Fruit fly (Drosophila melanogaster) whole organism, embryonic: ENCODE results near the gene CG9747.

Source experiments
- B-H2 ChIP-seq: fragments of 200-800 bp; sonication (Bioruptor generic); optimal IDR thresholded peaks from 2 replicates; lab custom pipeline; 2018; ENCODE audit warnings: missing biosample characterization, mild to moderate bottlenecking, missing genetic modification characterization
- CG10431 ChIP-seq: fragments of 200-800 bp; sonication (Bioruptor generic); optimal IDR thresholded peaks from 3 replicates; lab custom pipeline; 2018; ENCODE audit warnings: missing biosample characterization, mild to moderate bottlenecking, missing genetic modification characterization
- CG11456 ChIP-seq: fragments of 200-800 bp; sonication (Bioruptor generic); IDR thresholded peaks from 3 replicates; pipeline ENCODE4 v1.3.6; 2022; ENCODE audit warnings: missing biosample characterization, missing genetic modification characterization
- CG11560 ChIP-seq: fragments of 200-800 bp; sonication (Bioruptor generic); IDR thresholded peaks from 3 replicates; pipeline ENCODE4 v1.3.6; 2022; ENCODE audit warnings: missing biosample characterization, missing genetic modification characterization
- CG13424 ChIP-seq: fragments of 200-800 bp; sonication (Bioruptor generic); optimal IDR thresholded peaks from 2 replicates; lab custom pipeline; 2019; ENCODE audit warnings: missing biosample characterization, mild to moderate bottlenecking, missing genetic modification characterization, moderate library complexity
- CG14050 ChIP-seq: fragments of 200-800 bp; sonication (Bioruptor generic); IDR thresholded peaks from 3 replicates; pipeline ENCODE4 v1.3.6; 2022; ENCODE audit warnings: missing biosample characterization, missing genetic modification characterization
- CG18476 ChIP-seq: fragments of 200-800 bp; sonication (Bioruptor generic); optimal IDR thresholded peaks from 2 replicates; lab custom pipeline; 2016; ENCODE audit warnings: missing biosample characterization, mild to moderate bottlenecking, missing genetic modification characterization
- CG18599 ChIP-seq: fragments of 200-800 bp; sonication (Bioruptor generic); optimal IDR thresholded peaks from 3 replicates; lab custom pipeline; 2017; ENCODE audit warnings: missing biosample characterization, missing genetic modification characterization, mild to moderate bottlenecking, moderate library complexity, missing genetic modification reagents
- CG2202 ChIP-seq: fragments of 200-800 bp; sonication (Bioruptor generic); optimal IDR thresholded peaks from 2 replicates; lab custom pipeline; 2018; ENCODE audit warnings: missing biosample characterization, mild to moderate bottlenecking, missing genetic modification characterization
- CG31224 ChIP-seq: fragments of 200-800 bp; sonication (Bioruptor generic); IDR thresholded peaks from 2 replicates; pipeline ENCODE4 v1.3.6; 2022; ENCODE audit warnings: missing biosample characterization, missing genetic modification characterization
- CG3281 ChIP-seq: fragments of 200-800 bp; sonication (Bioruptor generic); optimal IDR thresholded peaks from 3 replicates; lab custom pipeline; 2017; ENCODE audit warnings: missing biosample characterization, mild to moderate bottlenecking, missing genetic modification characterization
- CG34422 ChIP-seq: fragments of 200-800 bp; sonication (Bioruptor generic); IDR thresholded peaks from 3 replicates; pipeline ENCODE4 v1.3.6; 2022; ENCODE audit warnings: missing biosample characterization, missing genetic modification characterization
- CG3847 ChIP-seq: fragments of 200-800 bp; sonication (Bioruptor generic); IDR thresholded peaks from 2 replicates; pipeline ENCODE4 v1.3.6; 2022; ENCODE audit warnings: missing biosample characterization, missing genetic modification characterization
- CG43689 ChIP-seq: fragments of 200-800 bp; sonication (Bioruptor generic); IDR thresholded peaks from 2 replicates; pipeline ENCODE4 v1.3.6; 2022; ENCODE audit warnings: missing biosample characterization, missing genetic modification characterization
- CG4730 ChIP-seq: fragments of 200-800 bp; sonication (Bioruptor generic); IDR thresholded peaks from 2 replicates; pipeline ENCODE4 v1.3.6; 2022; ENCODE audit warnings: missing biosample characterization, missing genetic modification characterization
- CG7372 ChIP-seq: fragments of 200-800 bp; sonication (Bioruptor generic); IDR thresholded peaks from 2 replicates; pipeline ENCODE4 v1.3.6; 2022; ENCODE audit warnings: missing biosample characterization, missing genetic modification characterization
- CG8478 ChIP-seq: fragments of >200 bp; optimal IDR thresholded peaks from 2 replicates; lab custom pipeline; 2018
- CrebB ChIP-seq: fragments of 200-800 bp; sonication (Bioruptor generic); optimal IDR thresholded peaks from 3 replicates; lab custom pipeline; 2018; ENCODE audit warnings: missing biosample characterization, mild to moderate bottlenecking, missing genetic modification characterization
- Dref ChIP-seq: fragments of 200-800 bp; sonication (Bioruptor generic); IDR thresholded peaks from 2 replicates; pipeline ENCODE4 v1.3.6; 2022; ENCODE audit warnings: missing biosample characterization, missing genetic modification characterization
- Drgx ChIP-seq: fragments of 200-800 bp; sonication (Bioruptor generic); IDR thresholded peaks from 2 replicates; pipeline ENCODE4 v1.3.6; 2022; ENCODE audit warnings: missing biosample characterization, missing genetic modification characterization
- H2.0 ChIP-seq: fragments of 200-800 bp; sonication (Bioruptor generic); IDR thresholded peaks from 2 replicates; pipeline ENCODE4 v1.3.6; 2022; ENCODE audit warnings: missing biosample characterization, missing genetic modification characterization
- Max ChIP-seq: fragments of 200-800 bp; sonication (Bioruptor generic); optimal IDR thresholded peaks from 2 replicates; lab custom pipeline; 2016; ENCODE audit warnings: missing biosample characterization, mild to moderate bottlenecking, missing genetic modification characterization
- Meics ChIP-seq: fragments of 200-800 bp; sonication (Bioruptor generic); optimal IDR thresholded peaks from 2 replicates; lab custom pipeline; 2017; ENCODE audit warnings: missing biosample characterization, mild to moderate bottlenecking, missing genetic modification characterization
- Nf-YC ChIP-seq: fragments of 200-800 bp; optimal IDR thresholded peaks from 3 replicates; lab custom pipeline; 2019; ENCODE audit warnings: missing biosample characterization, mild to moderate bottlenecking, missing genetic modification characterization, moderate library complexity
- Spps ChIP-seq: fragments of 200-800 bp; sonication (Bioruptor generic); optimal IDR thresholded peaks from 2 replicates; lab custom pipeline; 2018; ENCODE audit warnings: missing biosample characterization, mild to moderate bottlenecking, missing genetic modification characterization
- Ssrp ChIP-seq: fragments of 200-800 bp; sonication (Bioruptor generic); optimal IDR thresholded peaks from 2 replicates; lab custom pipeline; 2018; ENCODE audit warnings: missing biosample characterization, mild to moderate bottlenecking, missing genetic modification characterization, moderate library complexity
- Trl ChIP-seq, 3 experiments: fragments of >200 bp in 2 of 3; fragments of 200-800 bp in 1 of 3; sonication (Bioruptor generic) in 1 of 3; optimal IDR thresholded peaks; 2 replicates in 1 of 3; 3 replicates in 2 of 3; lab custom pipeline; 2016 to 2017; ENCODE audit warnings: missing biosample characterization in 1 of 3, missing genetic modification characterization in 1 of 3
- Xrp1 ChIP-seq: fragments of 200-800 bp; sonication (Bioruptor generic); IDR thresholded peaks from 2 replicates; pipeline ENCODE4 v1.3.6; 2022; ENCODE audit warnings: missing biosample characterization, missing genetic modification characterization
- abd-A ChIP-seq: fragments of 200-800 bp; sonication (Bioruptor generic); optimal IDR thresholded peaks from 3 replicates; lab custom pipeline; 2019; ENCODE audit warnings: missing biosample characterization, mild to moderate bottlenecking, missing genetic modification characterization, moderate library complexity
- cas ChIP-seq: fragments of 200-800 bp; sonication (Bioruptor generic); IDR thresholded peaks from 2 replicates; pipeline ENCODE4 v1.3.6; 2022; ENCODE audit warnings: missing biosample characterization, missing genetic modification characterization
- emc ChIP-seq: fragments of 200-800 bp; sonication (Bioruptor generic); optimal IDR thresholded peaks from 2 replicates; lab custom pipeline; 2016; ENCODE audit warnings: missing biosample characterization, missing genetic modification characterization
- gem ChIP-seq: fragments of 200-800 bp; sonication (Bioruptor generic); optimal IDR thresholded peaks from 2 replicates; lab custom pipeline; 2019; ENCODE audit warnings: missing biosample characterization, mild to moderate bottlenecking, missing genetic modification characterization, moderate library complexity
- grau ChIP-seq: fragments of 200-800 bp; optimal IDR thresholded peaks from 3 replicates; lab custom pipeline; 2019; ENCODE audit warnings: missing biosample characterization, mild to moderate bottlenecking, missing genetic modification characterization, moderate library complexity
- jing ChIP-seq: fragments of 200-800 bp; sonication (Bioruptor generic); optimal IDR thresholded peaks from 2 replicates; lab custom pipeline; 2018; ENCODE audit warnings: missing biosample characterization, mild to moderate bottlenecking, missing genetic modification characterization
- jumu ChIP-seq: fragments of 200-800 bp; sonication (Bioruptor generic); optimal IDR thresholded peaks from 3 replicates; lab custom pipeline; 2016; ENCODE audit warnings: missing biosample characterization, missing genetic modification characterization
- lab ChIP-seq: fragments of 200-800 bp; sonication (Bioruptor generic); optimal IDR thresholded peaks from 3 replicates; lab custom pipeline; 2017; ENCODE audit warnings: missing biosample characterization, missing genetic modification characterization, mild to moderate bottlenecking, moderate library complexity, missing genetic modification reagents
- lov ChIP-seq, 2 experiments: fragments of 200-800 bp in 1 of 2; fragments of >200 bp in 1 of 2; sonication (Bioruptor generic) in 1 of 2; IDR thresholded peaks in 1 of 2; optimal IDR thresholded peaks in 1 of 2; 2 replicates in 1 of 2; 3 replicates in 1 of 2; pipeline versions ENCODE4 v1.3.6 to Lab custom; 2017 to 2022; ENCODE audit warnings: missing biosample characterization in 1 of 2, missing genetic modification characterization in 1 of 2
- oc ChIP-seq: fragments of 200-800 bp; sonication (Bioruptor generic); optimal IDR thresholded peaks from 2 replicates; lab custom pipeline; 2018; ENCODE audit warnings: missing biosample characterization, mild to moderate bottlenecking, missing genetic modification characterization, moderate library complexity
- pho ChIP-seq: fragments of 200-800 bp; sonication (Bioruptor generic); optimal IDR thresholded peaks from 2 replicates; lab custom pipeline; 2016; ENCODE audit warnings: missing biosample characterization, missing genetic modification characterization
- pnt ChIP-seq: fragments of 200-800 bp; sonication (Bioruptor generic); optimal IDR thresholded peaks from 3 replicates; lab custom pipeline; 2016; ENCODE audit warnings: missing biosample characterization, missing genetic modification characterization
- psq ChIP-seq: fragments of 200-800 bp; sonication (Bioruptor generic); optimal IDR thresholded peaks from 2 replicates; lab custom pipeline; 2017; ENCODE audit warnings: missing biosample characterization, missing genetic modification characterization
- sisA ChIP-seq: fragments of 200-800 bp; sonication (Bioruptor generic); IDR thresholded peaks from 2 replicates; pipeline ENCODE4 v1.3.6; 2022; ENCODE audit warnings: missing biosample characterization, missing genetic modification characterization
- sob ChIP-seq: fragments of 200-800 bp; sonication (Bioruptor generic); IDR thresholded peaks from 2 replicates; pipeline ENCODE4 v1.3.6; 2022; ENCODE audit warnings: missing biosample characterization, missing genetic modification characterization
- tio ChIP-seq: fragments of 200-800 bp; sonication (Bioruptor generic); optimal IDR thresholded peaks from 2 replicates; lab custom pipeline; 2017; ENCODE audit warnings: missing biosample characterization, missing genetic modification characterization, inconsistent platforms
- trh ChIP-seq: fragments of 200-800 bp; sonication (Bioruptor generic); optimal IDR thresholded peaks from 2 replicates; lab custom pipeline; 2016; ENCODE audit warnings: missing biosample characterization, missing genetic modification characterization
- ttk ChIP-seq: fragments of 200-800 bp; sonication (Bioruptor generic); IDR thresholded peaks from 2 replicates; pipeline ENCODE4 v2.1.2; 2022; ENCODE audit warnings: missing biosample characterization, missing genetic modification characterization
- unc-4 ChIP-seq: fragments of 200-800 bp; sonication (Bioruptor generic); IDR thresholded peaks from 2 replicates; pipeline ENCODE4 v1.3.6; 2022; ENCODE audit warnings: missing biosample characterization, missing genetic modification characterization; ENCODE audit not compliant: partially characterized antibody
- wdn ChIP-seq: fragments of 200-800 bp; sonication (Bioruptor generic); IDR thresholded peaks from 2 replicates; pipeline ENCODE4 v1.3.6; 2022; ENCODE audit warnings: missing biosample characterization, missing genetic modification characterization

The CG9747 gene

dm6 chr3R:30170671-30171667 lies 20.1 kb downstream of the CG9747 start, which contains the start of gene Rsod (continued):
- TF ChIP-seq cas: peak; percentile 41; the same call in 1 of the 2 replicates
- 0 out of 2 replicates have a peak, but pooled peaks have one; percentile 33 for TF ChIP-seq wdn (GFP tag; lab: Robert Waterston, UW)
- no peak for TF ChIP-seq CG8478 (lab: Kevin White, UChicago)
- TF ChIP-seq CG34422 (GFP tag; lab: Robert Waterston, UW): peak; percentile 71
- TF ChIP-seq unc-4 (GFP tag; lab: Robert Waterston, UW): no peak
- no peak for TF ChIP-seq B-H2 (GFP tag; lab: Kevin White, UChicago)
- peak; percentile 93 for TF ChIP-seq Drgx (GFP tag; lab: Robert Waterston, UW)
- peak; percentile 74 for TF ChIP-seq gem (tag; lab: Kevin White, UChicago)
- no peak for TF ChIP-seq abd-A (tag; lab: Kevin White, UChicago)
- no peak for TF ChIP-seq CrebB (tag; lab: Kevin White, UChicago)
- no peak for TF ChIP-seq emc
- TF ChIP-seq pnt (GFP tag; lab: Kevin White, UChicago): peak; percentile 28
- no peak for TF ChIP-seq CG3281 (GFP tag; lab: Kevin White, UChicago)
- peak; percentile 87 for TF ChIP-seq Xrp1 (GFP tag; lab: Robert Waterston, UW)
- no peak for TF ChIP-seq lov (optimal IDR thresholded peaks at IDR 0.05; lab: Kevin White, UChicago)
- TF ChIP-seq lov (GFP tag; IDR thresholded peaks at IDR 0.05; lab: Robert Waterston, UW): peak; percentile 58; the same call in 2 of the 3 replicates
- TF ChIP-seq Max: peak; percentile 41
- TF ChIP-seq grau: peak; percentile 43
- TF ChIP-seq CG3847: peak; percentile 31; the same call in 1 of the 2 replicates
- TF ChIP-seq tio (GFP tag; lab: Kevin White, UChicago): peak; percentile 15
- TF ChIP-seq CG2202: peak; percentile 10
- TF ChIP-seq CG13424: peak; percentile 56
- peak; percentile 76 for TF ChIP-seq CG4730 (GFP tag; lab: Robert Waterston, UW)
- TF ChIP-seq jumu: no peak
- peak; percentile 30 for TF ChIP-seq Meics (GFP tag; lab: Kevin White, UChicago)
- peak; percentile 20 for TF ChIP-seq CG18599 (GFP tag; lab: Kevin White, UChicago)
- peak; percentile 65 for TF ChIP-seq oc (tag; lab: Kevin White, UChicago)
- peak; percentile 62 for TF ChIP-seq CG7372 (GFP tag; lab: Robert Waterston, UW)
- peak; percentile 83 for TF ChIP-seq ttk (GFP tag; lab: Robert Waterston, UW)
- TF ChIP-seq trh: no peak
- no peak for TF ChIP-seq Dref (GFP tag; lab: Robert Waterston, UW)
- TF ChIP-seq CG18476 (GFP tag; lab: Kevin White, UChicago): peak; percentile 24
- peak; percentile 74 for TF ChIP-seq sisA
- peak; percentile 27 for TF ChIP-seq CG10431 (GFP tag; lab: Kevin White, UChicago)
- TF ChIP-seq CG14050 (GFP tag; lab: Robert Waterston, UW): peak; percentile 52
- TF ChIP-seq sob: peak; percentile 29; the same call in 1 of the 2 replicates
- no peak for TF ChIP-seq Nf-YC (tag; lab: Kevin White, UChicago)
- peak; percentile 63; the same call in 2 of the 3 replicates for TF ChIP-seq CG11456 (GFP tag; lab: Robert Waterston, UW)
- 0 out of 2 replicates have a peak, but pooled peaks have one; percentile 42 for TF ChIP-seq CG43689
- TF ChIP-seq pho (GFP tag; lab: Kevin White, UChicago): no peak
- TF ChIP-seq jing (GFP tag; lab: Kevin White, UChicago): peak; percentile 15
- TF ChIP-seq Trl (optimal IDR thresholded peaks at IDR 0.05; lab: Kevin White, UChicago): peak in 1 of 2 experiments; percentile 8
- TF ChIP-seq Trl (GFP tag; optimal IDR thresholded peaks at IDR 0.05; lab: Kevin White, UChicago): no peak
- TF ChIP-seq CG11560: no peak; the same call in 2 of the 3 replicates
- TF ChIP-seq psq (GFP tag; lab: Kevin White, UChicago): peak; percentile 42
- TF ChIP-seq Ssrp (tag; lab: Kevin White, UChicago): peak; percentile 50
- TF ChIP-seq Spps (tag; lab: Kevin White, UChicago): peak; percentile 35
- TF ChIP-seq lab (GFP tag; lab: Kevin White, UChicago): peak; percentile 54
- TF ChIP-seq CG31224 (GFP tag; lab: Robert Waterston, UW): peak; percentile 28; the same call in 1 of the 2 replicates
- peak; percentile 70 for TF ChIP-seq H2.0 (GFP tag; lab: Robert Waterston, UW)
